Fruit fly (Drosophila melanogaster) whole organism, embryonic: ENCODE data around the gene CG31974.

Experiments
- Atf-2 ChIP-seq: fragments of 200-800 bp; sonication (Bioruptor generic); optimal IDR thresholded peaks from 2 replicates; lab custom pipeline; 2016; ENCODE audit warnings: missing biosample characterization, missing genetic modification characterization
- Awh ChIP-seq: fragments of 200-800 bp; sonication (Bioruptor generic); IDR thresholded peaks from 2 replicates; pipeline ENCODE4, ENCODE4 v1.3.6; 2022; ENCODE audit warnings: missing biosample characterization, missing genetic modification characterization
- Bgb ChIP-seq: fragments of 200-800 bp; sonication (Bioruptor generic); IDR thresholded peaks from 2 replicates; pipeline ENCODE4 v1.3.6; 2022; ENCODE audit warnings: missing biosample characterization, missing genetic modification characterization; ENCODE audit not compliant: partially characterized antibody
- CG14860 ChIP-seq: fragments of 200-800 bp; sonication (Bioruptor generic); IDR thresholded peaks from 3 replicates; pipeline ENCODE4 v1.3.6; 2022; ENCODE audit warnings: missing biosample characterization, missing genetic modification characterization; ENCODE audit not compliant: partially characterized antibody
- CG15514 ChIP-seq: fragments of 200-800 bp; sonication (Bioruptor generic); optimal IDR thresholded peaks from 3 replicates; lab custom pipeline; 2017; ENCODE audit warnings: missing biosample characterization, missing genetic modification characterization, mild to moderate bottlenecking, moderate library complexity, missing genetic modification reagents
- CG16813 ChIP-seq: fragments of 200-800 bp; sonication (Bioruptor generic); IDR thresholded peaks from 3 replicates; pipeline ENCODE4 v1.3.6; 2022; ENCODE audit warnings: missing biosample characterization, missing genetic modification characterization; ENCODE audit not compliant: partially characterized antibody
- CG17359 ChIP-seq: fragments of 200-800 bp; sonication (Bioruptor generic); optimal IDR thresholded peaks from 3 replicates; lab custom pipeline; 2018; ENCODE audit warnings: missing biosample characterization, mild to moderate bottlenecking, missing genetic modification characterization, moderate library complexity
- CG18262 ChIP-seq: fragments of 200-800 bp; optimal IDR thresholded peaks from 3 replicates; lab custom pipeline; 2019; ENCODE audit warnings: missing biosample characterization, mild to moderate bottlenecking, missing genetic modification characterization, moderate library complexity
- CG33213 ChIP-seq: fragments of 200-800 bp; sonication (Bioruptor generic); optimal IDR thresholded peaks from 3 replicates; lab custom pipeline; 2016; ENCODE audit warnings: missing biosample characterization, missing genetic modification characterization
- CG34224 ChIP-seq: fragments of 200-800 bp; sonication (Bioruptor generic); IDR thresholded peaks from 3 replicates; pipeline ENCODE4 v1.3.6; 2022; ENCODE audit warnings: missing biosample characterization, missing genetic modification characterization; ENCODE audit not compliant: partially characterized antibody
- CG6272 ChIP-seq: fragments of 200-800 bp; sonication (Bioruptor generic); IDR thresholded peaks from 2 replicates; pipeline ENCODE4 v1.3.6; 2022; ENCODE audit warnings: missing biosample characterization, missing genetic modification characterization
- CG6683 ChIP-seq: fragments of 200-800 bp; sonication (Bioruptor generic); optimal IDR thresholded peaks from 2 replicates; lab custom pipeline; 2017; ENCODE audit warnings: missing biosample characterization, mild to moderate bottlenecking, missing genetic modification characterization, missing genetic modification reagents
- CG6854 ChIP-seq: fragments of 200-800 bp; sonication (Bioruptor generic); optimal IDR thresholded peaks from 3 replicates; lab custom pipeline; 2017; ENCODE audit warnings: missing biosample characterization, mild to moderate bottlenecking, missing genetic modification characterization
- CG8388 ChIP-seq: fragments of 200-800 bp; sonication (Bioruptor generic); optimal IDR thresholded peaks from 2 replicates; lab custom pipeline; 2019; ENCODE audit warnings: missing biosample characterization, mild to moderate bottlenecking, missing genetic modification characterization, moderate library complexity
- CG9437 ChIP-seq: fragments of 200-800 bp; sonication (Bioruptor generic); optimal IDR thresholded peaks from 2 replicates; lab custom pipeline; 2018; ENCODE audit warnings: missing biosample characterization, mild to moderate bottlenecking, missing genetic modification characterization
- CTCF ChIP-seq: fragments of 200-800 bp; sonication (Bioruptor generic); optimal IDR thresholded peaks from 2 replicates; lab custom pipeline; 2017; ENCODE audit warnings: missing biosample characterization, mild to moderate bottlenecking, missing genetic modification characterization, moderate library complexity
- D19A ChIP-seq: fragments of 200-800 bp; optimal IDR thresholded peaks from 3 replicates; lab custom pipeline; 2019; ENCODE audit warnings: missing biosample characterization, mild to moderate bottlenecking, missing genetic modification characterization, moderate library complexity
- Dll ChIP-seq: fragments of 200-800 bp; sonication (Bioruptor generic); IDR thresholded peaks from 4 replicates; pipeline ENCODE4 v1.3.6; 2022; ENCODE audit warnings: missing biosample characterization, missing genetic modification characterization; ENCODE audit not compliant: partially characterized antibody
- Doc3 ChIP-seq: fragments of 200-800 bp; sonication (Bioruptor generic); IDR thresholded peaks from 3 replicates; pipeline ENCODE4 v1.3.6; 2022; ENCODE audit warnings: missing biosample characterization, missing genetic modification characterization; ENCODE audit not compliant: partially characterized antibody
- Dp ChIP-seq: fragments of 200-800 bp; sonication (Bioruptor generic); optimal IDR thresholded peaks from 2 replicates; lab custom pipeline; 2018; ENCODE audit warnings: missing biosample characterization, mild to moderate bottlenecking, missing genetic modification characterization, moderate library complexity
- Dref ChIP-seq: fragments of 200-800 bp; sonication (Bioruptor generic); IDR thresholded peaks from 2 replicates; pipeline ENCODE4 v1.3.6; 2022; ENCODE audit warnings: missing biosample characterization, missing genetic modification characterization
- Ets65A ChIP-seq: fragments of 200-800 bp; sonication (Bioruptor generic); peaks from one replicate; lab custom pipeline; 2016; ENCODE audit warnings: missing biosample characterization, missing genetic modification characterization
- Ets97D ChIP-seq: fragments of 200-800 bp; sonication (Bioruptor generic); optimal IDR thresholded peaks from 3 replicates; lab custom pipeline; 2016; ENCODE audit warnings: missing biosample characterization, missing genetic modification characterization
- HmgZ ChIP-seq: fragments of 200-800 bp; sonication (Bioruptor generic); optimal IDR thresholded peaks from 2 replicates; lab custom pipeline; 2018; ENCODE audit warnings: missing biosample characterization, mild to moderate bottlenecking, missing genetic modification characterization
- MBD-R2 ChIP-seq: fragments of 200-800 bp; sonication (Bioruptor generic); IDR thresholded peaks from 2 replicates; pipeline ENCODE4 v1.3.6; 2022; ENCODE audit warnings: missing biosample characterization, missing genetic modification characterization
- Max ChIP-seq: fragments of 200-800 bp; sonication (Bioruptor generic); optimal IDR thresholded peaks from 2 replicates; lab custom pipeline; 2016; ENCODE audit warnings: missing biosample characterization, mild to moderate bottlenecking, missing genetic modification characterization
- Opbp ChIP-seq: fragments of 200-800 bp; sonication (Bioruptor generic); IDR thresholded peaks from 3 replicates; pipeline ENCODE4 v1.3.6; 2022; ENCODE audit warnings: missing biosample characterization, missing genetic modification characterization; ENCODE audit not compliant: partially characterized antibody
- Rx ChIP-seq: fragments of 200-800 bp; sonication (Bioruptor generic); IDR thresholded peaks from 2 replicates; pipeline ENCODE4 v1.3.6; 2022; ENCODE audit warnings: missing biosample characterization, missing genetic modification characterization
- Scr ChIP-seq: fragments of 200-800 bp; sonication (Bioruptor generic); IDR thresholded peaks from 2 replicates; pipeline ENCODE4 v1.3.6; 2022; ENCODE audit warnings: missing biosample characterization, missing genetic modification characterization; ENCODE audit not compliant: partially characterized antibody
- Sox102F ChIP-seq: fragments of 200-800 bp; sonication (Bioruptor generic); optimal IDR thresholded peaks from 2 replicates; lab custom pipeline; 2018; ENCODE audit warnings: missing biosample characterization, mild to moderate bottlenecking, missing genetic modification characterization, moderate library complexity
- ap ChIP-seq: fragments of 200-800 bp; sonication (Bioruptor generic); IDR thresholded peaks from 2 replicates; pipeline ENCODE4 v1.3.6; 2022; ENCODE audit warnings: missing biosample characterization, missing genetic modification characterization
- ato ChIP-seq: fragments of 200-800 bp; sonication (Bioruptor generic); IDR thresholded peaks from 2 replicates; pipeline ENCODE4 v1.3.6; 2022; ENCODE audit warnings: missing biosample characterization, missing genetic modification characterization; ENCODE audit not compliant: partially characterized antibody
- bbx ChIP-seq: fragments of 200-800 bp; sonication (Bioruptor generic); IDR thresholded peaks from 2 replicates; pipeline ENCODE4 v1.3.6; 2022; ENCODE audit warnings: missing biosample characterization, missing genetic modification characterization; ENCODE audit not compliant: partially characterized antibody
- bigmax ChIP-seq: fragments of 200-800 bp; sonication (Bioruptor generic); optimal IDR thresholded peaks from 2 replicates; lab custom pipeline; 2018; ENCODE audit warnings: missing biosample characterization, mild to moderate bottlenecking, missing genetic modification characterization
- bowl ChIP-seq: fragments of 200-800 bp; sonication (Bioruptor generic); IDR thresholded peaks from 2 replicates; pipeline ENCODE4 v1.3.6; 2022; ENCODE audit warnings: missing biosample characterization, missing genetic modification characterization
- chinmo ChIP-seq: fragments of 200-800 bp; sonication (Bioruptor generic); IDR thresholded peaks from 4 replicates; pipeline ENCODE4 v1.3.6; 2022; ENCODE audit warnings: missing biosample characterization, missing genetic modification characterization; ENCODE audit not compliant: partially characterized antibody
- da ChIP-seq: fragments of 200-800 bp; sonication (Bioruptor generic); optimal IDR thresholded peaks from 2 replicates; lab custom pipeline; 2016; ENCODE audit warnings: missing biosample characterization, missing genetic modification characterization
- ems ChIP-seq: fragments of 200-800 bp; sonication (Bioruptor generic); optimal IDR thresholded peaks from 3 replicates; lab custom pipeline; 2016; ENCODE audit warnings: missing biosample characterization, missing genetic modification characterization
- fd102C ChIP-seq: fragments of 200-800 bp; sonication (Bioruptor generic); optimal IDR thresholded peaks from 2 replicates; lab custom pipeline; 2018; ENCODE audit warnings: missing biosample characterization, mild to moderate bottlenecking, missing genetic modification characterization, moderate library complexity
- hbn ChIP-seq: fragments of 200-800 bp; sonication (Bioruptor generic); IDR thresholded peaks from 2 replicates; pipeline ENCODE4 v1.3.6; 2022; ENCODE audit warnings: missing biosample characterization, missing genetic modification characterization; ENCODE audit not compliant: partially characterized antibody
- mld ChIP-seq: fragments of 200-800 bp; sonication (Bioruptor generic); IDR thresholded peaks from 3 replicates; pipeline ENCODE4 v1.3.6; 2022; ENCODE audit warnings: missing biosample characterization, missing genetic modification characterization; ENCODE audit not compliant: partially characterized antibody
- pita ChIP-seq: fragments of 200-800 bp; sonication (Bioruptor generic); optimal IDR thresholded peaks from 2 replicates; lab custom pipeline; 2017; ENCODE audit warnings: missing biosample characterization, mild to moderate bottlenecking, missing genetic modification characterization
- ranshi ChIP-seq: fragments of 200-800 bp; sonication (Bioruptor generic); IDR thresholded peaks from 2 replicates; pipeline ENCODE4 v1.3.6; 2022; ENCODE audit warnings: missing biosample characterization, missing genetic modification characterization
- sens ChIP-seq: fragments of 200-800 bp; sonication (Bioruptor generic); peaks from one replicate; lab custom pipeline; 2016; ENCODE audit warnings: missing biosample characterization, missing genetic modification characterization
- sob ChIP-seq: fragments of 200-800 bp; sonication (Bioruptor generic); IDR thresholded peaks from 2 replicates; pipeline ENCODE4 v1.3.6; 2022; ENCODE audit warnings: missing biosample characterization, missing genetic modification characterization
- tgo ChIP-seq: fragments of 200-800 bp; sonication (Bioruptor generic); IDR thresholded peaks from 3 replicates; pipeline ENCODE4 v1.3.6; 2022; ENCODE audit warnings: missing biosample characterization, missing genetic modification characterization
- tna ChIP-seq: fragments of 200-800 bp; sonication (Bioruptor generic); IDR thresholded peaks from 2 replicates; pipeline ENCODE4 v1.3.6; 2022; ENCODE audit warnings: missing biosample characterization, missing genetic modification characterization; ENCODE audit not compliant: partially characterized antibody
- vnd ChIP-seq: fragments of 200-800 bp; sonication (Bioruptor generic); IDR thresholded peaks from 3 replicates; pipeline ENCODE4 v1.3.6; 2022; ENCODE audit warnings: missing biosample characterization, missing genetic modification characterization; ENCODE audit not compliant: partially characterized antibody
- z ChIP-seq: fragments of 200-800 bp; sonication (Bioruptor generic); IDR thresholded peaks from 3 replicates; pipeline ENCODE4 v1.3.6; 2022; ENCODE audit warnings: missing biosample characterization, missing genetic modification characterization

Gene CG31974

DNA sequence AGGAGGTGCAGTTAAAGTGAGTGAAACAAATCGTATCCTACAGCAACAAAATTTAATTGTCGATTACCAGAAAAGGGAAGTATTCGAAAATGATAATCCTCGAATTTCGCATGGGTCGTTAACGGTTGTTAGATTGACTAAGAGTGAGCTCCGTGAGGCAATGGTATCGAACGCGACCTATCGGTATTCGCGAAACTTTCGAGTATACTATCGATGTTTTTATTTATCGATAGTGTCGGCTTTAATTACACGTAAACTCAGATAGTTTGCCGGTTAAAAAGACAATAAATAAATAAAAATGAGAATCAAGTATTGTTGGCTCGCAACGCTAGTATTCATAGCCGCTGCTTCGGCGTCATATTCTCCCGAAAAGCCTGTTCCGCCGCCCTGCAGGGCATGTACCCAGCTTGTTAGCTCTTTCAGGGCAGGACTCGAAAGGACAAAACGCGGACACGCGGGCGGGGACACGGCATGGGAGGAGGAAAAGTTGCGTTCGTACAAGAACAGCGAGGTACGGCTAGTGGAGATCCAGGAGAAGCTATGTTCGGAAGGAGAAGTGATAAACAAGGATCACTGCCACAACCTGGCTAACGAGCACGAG, 40.6 kb downstream of the CG31974 start, which contains the start of gene Creld (continued):
- TF ChIP-seq pita (GFP tag; lab: Kevin White, UChicago): peak; percentile 47
- TF ChIP-seq Sox102F (GFP tag; lab: Kevin White, UChicago): no peak
- TF ChIP-seq D19A (tag; lab: Kevin White, UChicago): no peak
- TF ChIP-seq Rx (GFP tag; lab: Robert Waterston, UW): no peak
- TF ChIP-seq bbx: peak; percentile 100
- TF ChIP-seq ap: no peak
- peak; percentile 40 for TF ChIP-seq CTCF
- no peak for TF ChIP-seq Awh (GFP tag; lab: Robert Waterston, UW)
- TF ChIP-seq Bgb: peak; percentile 100
- peak; percentile 99 for TF ChIP-seq ato (GFP tag; lab: Robert Waterston, UW)
- TF ChIP-seq z (GFP tag; lab: Robert Waterston, UW): no peak
- peak; percentile 100 for TF ChIP-seq CG16813
- no peak for TF ChIP-seq fd102C
- TF ChIP-seq CG18262 (tag; lab: Kevin White, UChicago): peak; percentile 44
- peak; percentile 100 for TF ChIP-seq CG34224 (GFP tag; lab: Robert Waterston, UW)
- TF ChIP-seq sob (GFP tag; lab: Robert Waterston, UW): peak; percentile 51; the same call in 1 of the 2 replicates
- peak; percentile 100 for TF ChIP-seq tna
- peak; percentile 0 for TF ChIP-seq Atf-2 (GFP tag; lab: Kevin White, UChicago)
- TF ChIP-seq CG15514 (GFP tag; lab: Kevin White, UChicago): peak; percentile 94
- TF ChIP-seq sens (GFP tag; lab: Kevin White, UChicago): peak; percentile 65
- peak; percentile 100 for TF ChIP-seq Opbp (GFP tag; lab: Robert Waterston, UW)
- TF ChIP-seq Max: peak; percentile 8
- TF ChIP-seq Ets65A (GFP tag; lab: Kevin White, UChicago): peak; percentile 63
- peak; percentile 99 for TF ChIP-seq Scr (GFP tag; lab: Robert Waterston, UW)
- TF ChIP-seq CG9437 (GFP tag; lab: Kevin White, UChicago): peak; percentile 89
- no peak for TF ChIP-seq CG6854 (GFP tag; lab: Kevin White, UChicago)
- peak; percentile 100; the same call in 3 of the 4 replicates for TF ChIP-seq chinmo (GFP tag; lab: Robert Waterston, UW)
- TF ChIP-seq ranshi (GFP tag; lab: Robert Waterston, UW): no peak
- TF ChIP-seq da (GFP tag; lab: Kevin White, UChicago): no peak
- no peak for TF ChIP-seq bowl
- TF ChIP-seq CG6272 (GFP tag; lab: Robert Waterston, UW): no peak; the same call in 1 of the 2 replicates
- TF ChIP-seq MBD-R2: peak; percentile 90
- peak; percentile 16 for TF ChIP-seq bigmax (GFP tag; lab: Kevin White, UChicago)
- TF ChIP-seq mld (GFP tag; lab: Robert Waterston, UW): peak; percentile 100
- TF ChIP-seq hbn (GFP tag; lab: Robert Waterston, UW): peak; percentile 100
- peak; percentile 98 for TF ChIP-seq Dref (GFP tag; lab: Robert Waterston, UW)
- TF ChIP-seq CG6683 (GFP tag; lab: Kevin White, UChicago): no peak
- peak; percentile 100 for TF ChIP-seq Dll
- TF ChIP-seq CG8388 (GFP tag; lab: Kevin White, UChicago): no peak
- TF ChIP-seq Dp (GFP tag; lab: Kevin White, UChicago): peak; percentile 59
- TF ChIP-seq ems (GFP tag; lab: Kevin White, UChicago): peak; percentile 0
- peak; percentile 100 for TF ChIP-seq Doc3 (GFP tag; lab: Robert Waterston, UW)
- no peak for TF ChIP-seq tgo
- peak; percentile 75 for TF ChIP-seq Ets97D (GFP tag; lab: Kevin White, UChicago)
- TF ChIP-seq CG33213: peak; percentile 54
- peak; percentile 100 for TF ChIP-seq vnd (GFP tag; lab: Robert Waterston, UW)
- peak; percentile 74 for TF ChIP-seq HmgZ
- TF ChIP-seq CG14860: peak; percentile 100
- no peak for TF ChIP-seq CG17359 (tag; lab: Kevin White, UChicago)
